Worm (Caenorhabditis elegans): ENCODE data around the gene sdz-36.

DNA sequence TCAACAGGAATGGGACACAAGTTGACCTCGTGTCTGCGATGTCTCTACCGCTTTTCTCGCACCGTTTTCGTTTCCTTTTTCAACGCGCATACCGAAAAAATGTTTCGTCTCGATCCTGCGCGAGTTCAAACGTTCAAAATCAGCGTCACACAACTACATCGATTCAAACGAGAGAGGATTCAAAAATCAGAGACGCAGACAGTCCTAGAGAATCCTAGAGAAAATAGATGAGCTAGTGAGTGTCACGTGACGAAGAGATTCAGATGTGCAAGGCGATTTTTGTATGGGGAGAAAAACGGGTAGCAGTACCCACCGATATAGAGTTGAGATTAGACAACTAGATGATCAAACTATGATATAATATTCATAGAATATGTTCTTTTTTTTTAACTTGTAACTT lies 20.8 kb upstream of the sdz-36 start:
- TF ChIP-seq snpc-4 (tag; optimal IDR thresholded peaks at IDR 0.05) (no peak), nhr-11 (tag; optimal IDR thresholded peaks at IDR 0.05) (peak; percentile 7)

All from whole organism, L1 larva.